Worm (Caenorhabditis elegans): ENCODE data around the gene C09G1.2.

ce11 chrX:15943709-15944108 lies 38.8 kb downstream of the C09G1.2 start, which contains the start of gene mec-5:
- no peak for TF ChIP-seq jun-1 (tag; optimal IDR thresholded peaks at IDR 0.05)
- no peak for TF ChIP-seq ama-1 (optimal IDR thresholded peaks at IDR 0.05)
- TF ChIP-seq skn-1 (tag; optimal IDR thresholded peaks at IDR 0.05) = no peak
- TF ChIP-seq nhr-28 (tag; optimal IDR thresholded peaks at IDR 0.05) = no peak
- no peak for TF ChIP-seq tag-97 (GFP tag; IDR thresholded peaks at IDR 0.05)
- no peak for TF ChIP-seq nhr-237 (tag; optimal IDR thresholded peaks at IDR 0.05)
- TF ChIP-seq zag-1 (tag; optimal IDR thresholded peaks at IDR 0.05) = no peak
- TF ChIP-seq snpc-4 (tag; optimal IDR thresholded peaks at IDR 0.05) = no peak
- TF ChIP-seq nhr-76 (tag; optimal IDR thresholded peaks at IDR 0.05) = no peak

Measured in whole organism, L4 larva.